Fruit fly (Drosophila melanogaster): ENCODE data around the gene CG31975.

Gene CG31975

dm6 chr2L:102161-102761 lies 38.5 kb downstream of the CG31975 start, which contains the start of gene Creld (continued):
- peak; percentile 51; the same call in 1 of the 2 replicates for TF ChIP-seq sob (GFP tag; IDR thresholded peaks at IDR 0.05)
- peak; percentile 63 for TF ChIP-seq Ets65A (GFP tag)
- TF ChIP-seq zen (tag; optimal IDR thresholded peaks at IDR 0.05) = peak; percentile 50
- TF ChIP-seq mld (GFP tag; IDR thresholded peaks at IDR 0.05; ENCODE audit: partially characterized antibody) = peak; percentile 100
- peak; percentile 75 for TF ChIP-seq Ets97D (GFP tag; optimal IDR thresholded peaks at IDR 0.05)
- peak; percentile 23 for TF ChIP-seq vfl (GFP tag; optimal IDR thresholded peaks at IDR 0.05)

- TF ChIP-seq CG10267 (tag; optimal IDR thresholded peaks at IDR 0.05) (peak; percentile 21), chn (GFP tag; optimal IDR thresholded peaks at IDR 0.05) (no peak), CG33557 (GFP tag; optimal IDR thresholded peaks at IDR 0.05) (peak; percentile 29), pnt (GFP tag; optimal IDR thresholded peaks at IDR 0.05) (no peak), CG17912 (GFP tag; optimal IDR thresholded peaks at IDR 0.05) (peak; percentile 34), Doc3 (GFP tag; IDR thresholded peaks at IDR 0.05; ENCODE audit: partially characterized antibody) (peak; percentile 30; the same call in 1 of the 3 replicates), tna (GFP tag; IDR thresholded peaks at IDR 0.05; ENCODE audit: partially characterized antibody) (peak; percentile 77), MESR4 (GFP tag; optimal IDR thresholded peaks at IDR 0.05) (peak; percentile 74), mld (GFP tag; IDR thresholded peaks at IDR 0.05; ENCODE audit: partially characterized antibody) (peak; percentile 39; the same call in 2 of the 3 replicates), Bgb (GFP tag; IDR thresholded peaks at IDR 0.05; ENCODE audit: partially characterized antibody) (peak; percentile 78), MBD-R2 (GFP tag; IDR thresholded peaks at IDR 0.05) (peak; percentile 35; the same call in 1 of the 2 replicates), Xrp1 (GFP tag; IDR thresholded peaks at IDR 0.05) (no peak), sens (GFP tag) (peak; percentile 59), eve (GFP tag; optimal IDR thresholded peaks at IDR 0.05) (peak in 1 of 2 experiments; percentile 75), Scr (GFP tag; IDR thresholded peaks at IDR 0.05; ENCODE audit: partially characterized antibody) (peak; percentile 71), HmgZ (tag; optimal IDR thresholded peaks at IDR 0.05) (peak; percentile 35), CG17829 (tag; optimal IDR thresholded peaks at IDR 0.05) (peak; percentile 23), vnd (GFP tag; IDR thresholded peaks at IDR 0.05; ENCODE audit: partially characterized antibody) (0 out of 3 replicates have a peak, but pooled peaks have one; percentile 50), row (GFP tag; IDR thresholded peaks at IDR 0.05) (peak; percentile 83), MTF-1 (GFP tag; optimal IDR thresholded peaks at IDR 0.05; ENCODE audit: borderline replicate concordance) (no peak), Med (GFP tag) (peak; percentile 83), pzg (GFP tag; optimal IDR thresholded peaks at IDR 0.05) (peak; percentile 33), CG6791 (GFP tag; IDR thresholded peaks at IDR 0.05; ENCODE audit: partially characterized antibody) (peak; percentile 58; the same call in 2 of the 3 replicates), CG16813 (GFP tag; IDR thresholded peaks at IDR 0.05; ENCODE audit: partially characterized antibody) (peak; percentile 57; the same call in 2 of the 3 replicates), CG15514 (GFP tag; optimal IDR thresholded peaks at IDR 0.05) (peak; percentile 99), CG34422 (GFP tag; IDR thresholded peaks at IDR 0.05) (no peak), hbn (GFP tag; IDR thresholded peaks at IDR 0.05; ENCODE audit: partially characterized antibody) (peak; percentile 39; the same call in 1 of the 2 replicates), lola (GFP tag; optimal IDR thresholded peaks at IDR 0.05) (no peak), CG13296 (GFP tag; optimal IDR thresholded peaks at IDR 0.05) (peak; percentile 43), fd64A (GFP tag; optimal IDR thresholded peaks at IDR 0.05) (no peak), Atf6 (GFP tag; IDR thresholded peaks at IDR 0.05) (peak; percentile 15; the same call in 1 of the 2 replicates), Sry-δ (GFP tag; optimal IDR thresholded peaks at IDR 0.05) (peak; percentile 51), CG15601 (tag; optimal IDR thresholded peaks at IDR 0.05) (peak; percentile 9), YL-1 (GFP tag; optimal IDR thresholded peaks at IDR 0.05) (peak; percentile 40), CG14860 (GFP tag; IDR thresholded peaks at IDR 0.05; ENCODE audit: partially characterized antibody) (peak; percentile 48; the same call in 1 of the 3 replicates), Fer1 (GFP tag; optimal IDR thresholded peaks at IDR 0.05) (peak; percentile 42), CkIIα-i1 (GFP tag; IDR thresholded peaks at IDR 0.05) (no peak), zen2 (GFP tag; IDR thresholded peaks at IDR 0.05; ENCODE audit: partially characterized antibody) (peak; percentile 10; the same call in 1 of the 3 replicates), CG7963 (GFP tag; IDR thresholded peaks at IDR 0.05; ENCODE audit: partially characterized antibody) (peak; percentile 61; the same call in 2 of the 3 replicates), CG12391 (tag; optimal IDR thresholded peaks at IDR 0.05) (peak; percentile 39)
Observed at dm6 chr2L:94639-95059, 46.1 kb downstream of the CG31975 start, which contains the start of gene Zir. TSS of gene Zir (plus strand) at chr2L:94739.
